Fruit fly (Drosophila melanogaster): ENCODE data around the gene CG6324.

Gene CG6324

dm6 chrX:15498791-15499190 lies 22.9 kb downstream of the CG6324 start (continued):
- peak; percentile 3 for TF ChIP-seq CG5245 (GFP tag; optimal IDR thresholded peaks at IDR 0.05)
- TF ChIP-seq D19A (tag; optimal IDR thresholded peaks at IDR 0.05): peak; percentile 12
- TF ChIP-seq lov (optimal IDR thresholded peaks at IDR 0.05): no peak
- 0 out of 3 replicates have a peak, but pooled peaks have one; percentile 40 for TF ChIP-seq lov (GFP tag; IDR thresholded peaks at IDR 0.05)
- peak; percentile 50 for TF ChIP-seq CTCF (GFP tag; optimal IDR thresholded peaks at IDR 0.05)
- TF ChIP-seq HHEX (GFP tag; optimal IDR thresholded peaks at IDR 0.05): peak; percentile 1
- TF ChIP-seq CG15514 (GFP tag; optimal IDR thresholded peaks at IDR 0.05): peak; percentile 35
- peak; percentile 2 for TF ChIP-seq CG34376 (GFP tag; optimal IDR thresholded peaks at IDR 0.05)
- peak; percentile 56; the same call in 1 of the 2 replicates for TF ChIP-seq vvl (GFP tag; IDR thresholded peaks at IDR 0.05)
- peak; percentile 49; the same call in 1 of the 3 replicates for TF ChIP-seq zfh1 (GFP tag; IDR thresholded peaks at IDR 0.05)
- TF ChIP-seq CG3995 (GFP tag; optimal IDR thresholded peaks at IDR 0.05): no peak
- TF ChIP-seq Fer2 (tag; optimal IDR thresholded peaks at IDR 0.05): no peak
- peak; percentile 47; the same call in 1 of the 2 replicates for TF ChIP-seq Adf1 (GFP tag; IDR thresholded peaks at IDR 0.05)
- no peak for TF ChIP-seq Atf-2 (GFP tag; optimal IDR thresholded peaks at IDR 0.05)
- TF ChIP-seq otp (GFP tag; IDR thresholded peaks at IDR 0.05): peak; percentile 68; the same call in 2 of the 3 replicates
- peak; percentile 86 for TF ChIP-seq Jarid2 (GFP tag; optimal IDR thresholded peaks at IDR 0.05)
- peak; percentile 42; the same call in 1 of the 2 replicates for TF ChIP-seq ttk (GFP tag; IDR thresholded peaks at IDR 0.05)
- TF ChIP-seq CG8089 (GFP tag; optimal IDR thresholded peaks at IDR 0.05): peak; percentile 19
- TF ChIP-seq Scr (GFP tag; IDR thresholded peaks at IDR 0.05; ENCODE audit: partially characterized antibody): peak; percentile 13; the same call in 1 of the 2 replicates
- peak; percentile 44 for TF ChIP-seq twi (tag; optimal IDR thresholded peaks at IDR 0.05)

dm6 chrX:15499996-15500904 lies 24.4 kb downstream of the CG6324 start:
- peak; percentile 16 for TF ChIP-seq lab (GFP tag; optimal IDR thresholded peaks at IDR 0.05)
- TF ChIP-seq Hmr (GFP tag; optimal IDR thresholded peaks at IDR 0.05): no peak
- TF ChIP-seq sens (GFP tag): peak; percentile 17
- peak; percentile 76 for TF ChIP-seq grn (GFP tag; optimal IDR thresholded peaks at IDR 0.05)
- TF ChIP-seq Fer2 (tag; optimal IDR thresholded peaks at IDR 0.05): no peak
- TF ChIP-seq ken (GFP tag; IDR thresholded peaks at IDR 0.05): no peak
- TF ChIP-seq cwo (GFP tag; optimal IDR thresholded peaks at IDR 0.05): peak; percentile 40
- no peak for TF ChIP-seq sqz (GFP tag; optimal IDR thresholded peaks at IDR 0.05)
- TF ChIP-seq Pdp1 (GFP tag; optimal IDR thresholded peaks at IDR 0.05): peak in 1 of 2 experiments; percentile 5
- TF ChIP-seq exex (tag; optimal IDR thresholded peaks at IDR 0.05): peak; percentile 94
- no peak for TF ChIP-seq croc (GFP tag; conservative IDR thresholded peaks at IDR 0.05)
- no peak for TF ChIP-seq dpn (GFP tag; optimal IDR thresholded peaks at IDR 0.05)
- TF ChIP-seq mirr (GFP tag; optimal IDR thresholded peaks at IDR 0.05): peak; percentile 52
- TF ChIP-seq CG34376 (GFP tag; optimal IDR thresholded peaks at IDR 0.05): peak; percentile 24
- TF ChIP-seq sug (tag; optimal IDR thresholded peaks at IDR 0.05): peak; percentile 30
- TF ChIP-seq CG6683 (GFP tag; optimal IDR thresholded peaks at IDR 0.05): no peak
- TF ChIP-seq ranshi (GFP tag; IDR thresholded peaks at IDR 0.05): no peak
- TF ChIP-seq Ets65A (GFP tag): peak; percentile 16
- TF ChIP-seq Vsx1 (GFP tag; optimal IDR thresholded peaks at IDR 0.05): peak; percentile 19
- peak; percentile 93 for TF ChIP-seq sd (tag; optimal IDR thresholded peaks at IDR 0.05)
